Worm (Caenorhabditis elegans): Measurements from ENCODE around the gene K02E2.6.

K02E2.6 gene

DNA sequence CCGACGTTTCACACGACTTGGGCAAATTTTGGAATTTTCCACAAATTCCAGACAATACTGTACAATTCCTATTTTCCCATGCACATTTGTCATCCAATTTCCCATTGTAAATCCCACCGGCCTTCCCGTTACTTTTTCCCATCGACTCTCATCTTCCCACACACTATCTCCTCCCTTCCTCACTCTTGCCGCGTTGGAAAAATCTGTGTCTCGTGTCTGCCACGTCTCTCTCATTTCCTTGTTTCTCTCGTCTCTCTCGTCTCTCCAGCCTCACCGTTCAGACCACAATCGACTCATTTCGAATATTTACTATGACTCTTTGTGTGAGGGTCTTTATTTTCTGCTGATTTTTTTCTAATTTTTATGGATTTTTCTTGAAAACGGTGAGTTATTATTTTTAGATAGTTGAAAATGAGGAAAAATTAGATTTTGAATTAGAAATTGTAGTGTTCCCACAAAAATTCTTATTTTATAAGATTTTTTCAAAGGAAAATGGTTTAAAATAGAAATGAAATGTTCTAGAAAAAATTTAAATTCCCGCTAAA lies 2.8 kb downstream of the K02E2.6 start, which contains the start of gene K02E2.11 (continued):
- peak; percentile 38 for TF ChIP-seq xbp-1 (tag; optimal IDR thresholded peaks at IDR 0.05)
- no peak for TF ChIP-seq lin-13 (GFP tag; optimal IDR thresholded peaks at IDR 0.05)
- TF ChIP-seq ceh-82 (tag; optimal IDR thresholded peaks at IDR 0.05): peak in 2 of 3 experiments; percentile 51 to 52
- TF ChIP-seq ztf-4 (tag; optimal IDR thresholded peaks at IDR 0.05): no peak
- TF ChIP-seq ceh-88 (GFP tag; IDR thresholded peaks at IDR 0.05): no peak

DNA sequence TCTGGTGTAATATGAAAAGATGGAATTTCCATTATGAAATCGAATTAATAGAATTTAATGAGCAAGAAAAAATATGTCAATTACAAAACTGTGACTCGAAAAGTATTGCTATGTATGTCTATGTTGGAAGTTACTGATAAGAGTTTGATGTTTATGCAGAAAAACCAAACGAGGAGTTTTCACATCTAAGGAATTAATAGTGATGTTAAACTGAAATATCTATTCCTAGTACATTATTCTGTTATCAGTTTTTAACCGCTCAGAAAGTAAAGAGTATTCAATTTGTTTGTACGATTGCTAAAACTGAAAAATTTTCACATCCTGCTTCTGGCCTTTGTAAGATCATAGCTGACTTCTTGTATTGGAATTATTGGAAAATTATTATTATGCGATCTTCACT lies 6.6 kb downstream of the K02E2.6 start, which contains the start of gene K02E2.7:
Gene K02E2.7, minus strand, starts transcription at position 101 of the 400 bp plus-strand sequence.
- TF ChIP-seq C34B4.2 (tag; optimal IDR thresholded peaks at IDR 0.05): no peak
- no peak for TF ChIP-seq dsc-1 (tag; optimal IDR thresholded peaks at IDR 0.05)
- TF ChIP-seq nhr-237 (tag; optimal IDR thresholded peaks at IDR 0.05): no peak
- no peak for TF ChIP-seq swsn-7 (tag; optimal IDR thresholded peaks at IDR 0.05)
- TF ChIP-seq ceh-8 (GFP tag; optimal IDR thresholded peaks at IDR 0.05): no peak
- TF ChIP-seq ceh-63 (GFP tag; optimal IDR thresholded peaks at IDR 0.05): no peak
- no peak for TF ChIP-seq mdl-1 (tag; optimal IDR thresholded peaks at IDR 0.05)
- no peak for TF ChIP-seq lir-3 (tag; optimal IDR thresholded peaks at IDR 0.05; ENCODE audit: poor library complexity)
- no peak for TF ChIP-seq isw-1 (GFP tag; IDR thresholded peaks at IDR 0.05)
- no peak for TF ChIP-seq hpl-2 (GFP tag; optimal IDR thresholded peaks at IDR 0.05)

DNA sequence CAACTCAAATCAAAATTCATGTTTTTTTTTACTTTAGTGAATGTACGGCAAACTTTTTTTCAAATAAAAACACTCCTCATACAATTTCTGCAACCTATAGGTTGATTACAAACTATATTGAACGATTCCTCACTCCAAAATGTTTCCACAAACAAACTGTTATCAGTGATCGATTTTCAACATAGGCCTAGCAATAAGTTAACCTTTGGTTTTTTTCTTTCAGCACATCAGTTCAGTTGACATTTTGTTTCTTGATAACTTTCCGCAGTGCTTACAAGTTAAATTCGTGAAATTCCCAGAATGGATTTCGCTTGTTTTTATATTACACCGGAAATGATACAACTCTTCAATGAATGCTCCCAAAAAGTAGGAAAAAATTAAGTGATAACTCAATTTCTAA lies 7.1 kb downstream of the K02E2.6 start, which contains the start of gene F53H2.1:
Gene F53H2.1, plus strand, starts transcription at position 301 of the 400 bp plus-strand sequence.
- peak; percentile 50 for TF ChIP-seq nhr-85 (tag)
- no peak for TF ChIP-seq xbp-1 (tag; optimal IDR thresholded peaks at IDR 0.05)

DNA sequence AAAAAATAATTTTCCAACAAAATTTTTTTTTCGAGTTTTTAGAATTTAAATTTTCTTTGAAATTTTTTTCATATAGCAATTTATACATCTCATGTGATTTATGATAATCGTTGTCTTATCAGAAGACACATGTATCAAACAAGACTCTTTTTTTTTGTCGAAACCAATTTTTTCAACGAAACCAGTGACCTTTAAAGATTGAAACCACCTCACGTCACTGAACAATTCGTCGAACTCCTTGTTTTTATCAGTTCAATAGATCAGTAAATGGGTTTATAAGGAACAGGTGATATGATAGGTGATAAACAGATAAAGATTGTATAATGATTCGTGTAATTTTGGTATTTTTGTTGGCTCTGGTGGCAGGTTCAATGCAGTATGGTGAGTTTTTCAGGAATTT lies 13.4 kb downstream of the K02E2.6 start, which contains the start of gene cnc-7:
Gene cnc-7, plus strand, starts transcription at position 301 of the 400 bp plus-strand sequence.
- TF ChIP-seq swsn-7 (tag; optimal IDR thresholded peaks at IDR 0.05): no peak

DNA sequence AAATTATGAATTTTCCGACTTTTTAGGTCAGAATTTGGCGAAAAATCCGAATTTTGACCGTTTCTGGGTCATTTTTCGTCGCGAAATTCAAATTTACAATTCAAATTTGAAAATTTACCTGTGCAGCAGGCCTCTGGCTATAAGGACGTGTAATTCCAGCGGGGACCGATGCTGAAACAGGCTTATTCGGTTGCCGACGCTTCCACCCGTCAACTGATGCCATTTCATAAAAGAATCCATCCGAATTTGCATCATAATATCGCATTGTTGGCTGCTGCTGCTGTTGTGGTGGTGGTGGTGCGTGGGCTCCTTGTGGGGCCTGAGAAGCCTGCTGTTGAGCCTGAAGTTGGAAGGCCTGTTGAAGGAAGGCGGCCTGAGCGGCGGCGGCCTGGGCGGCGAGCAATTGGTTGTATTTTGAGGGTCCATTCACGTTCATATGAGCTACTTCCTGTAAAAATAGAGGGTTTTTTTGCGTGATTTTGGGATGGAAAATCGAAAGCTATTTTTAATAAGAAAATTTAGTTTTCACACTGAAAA lies 19.2 kb downstream of the K02E2.6 start:
- no peak for TF ChIP-seq nhr-11 (tag; optimal IDR thresholded peaks at IDR 0.05)
- TF ChIP-seq mep-1 (tag; optimal IDR thresholded peaks at IDR 0.05): no peak
- no peak for TF ChIP-seq ceh-8 (GFP tag; optimal IDR thresholded peaks at IDR 0.05)
- no peak for TF ChIP-seq sox-4 (tag; optimal IDR thresholded peaks at IDR 0.05)
- no peak for TF ChIP-seq alr-1 (tag; optimal IDR thresholded peaks at IDR 0.05; ENCODE audit: borderline replicate concordance)
- TF ChIP-seq fos-1 (tag; optimal IDR thresholded peaks at IDR 0.05): no peak
- TF ChIP-seq irx-1 (tag; optimal IDR thresholded peaks at IDR 0.05): no peak
- TF ChIP-seq snu-23 (GFP tag; optimal IDR thresholded peaks at IDR 0.05): no peak
- TF ChIP-seq unc-62 (GFP tag; optimal IDR thresholded peaks at IDR 0.05): no peak
- TF ChIP-seq F16B12.6 (tag; optimal IDR thresholded peaks at IDR 0.05): no peak
- TF ChIP-seq lin-13 (GFP tag; optimal IDR thresholded peaks at IDR 0.05): no peak

DNA sequence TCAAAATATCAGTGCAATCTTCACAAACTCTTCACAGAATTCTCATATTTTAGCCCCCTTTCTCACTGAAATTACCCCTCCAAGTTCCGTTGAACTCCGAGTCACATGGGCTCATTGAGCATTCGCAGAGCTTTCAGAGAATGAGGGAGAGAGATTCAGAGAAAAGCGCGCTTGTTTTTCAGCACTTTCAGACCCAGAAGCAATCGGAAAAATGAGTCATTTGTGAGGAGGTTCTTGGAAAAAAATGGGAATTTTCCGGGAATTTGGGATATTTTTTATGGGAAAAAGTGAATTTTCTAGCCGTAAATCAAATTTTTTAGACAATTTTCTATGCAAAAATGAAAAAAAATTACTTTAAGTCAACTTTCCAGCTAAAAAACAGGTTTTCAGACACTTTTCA lies 22.5 kb downstream of the K02E2.6 start:
- TF ChIP-seq nhr-76 (tag; optimal IDR thresholded peaks at IDR 0.05) (no peak), ceh-88 (GFP tag; IDR thresholded peaks at IDR 0.05) (no peak), rnt-1 (tag; optimal IDR thresholded peaks at IDR 0.05) (no peak), hlh-17 (GFP tag; optimal IDR thresholded peaks at IDR 0.05; ENCODE audit: borderline replicate concordance) (no peak), snu-23 (GFP tag; optimal IDR thresholded peaks at IDR 0.05) (no peak), tbx-2 (tag; optimal IDR thresholded peaks at IDR 0.05) (no peak), unc-86 (tag; optimal IDR thresholded peaks at IDR 0.05) (peak; percentile 22), nhr-77 (tag; optimal IDR thresholded peaks at IDR 0.05) (no peak), sox-4 (tag; optimal IDR thresholded peaks at IDR 0.05) (peak; percentile 53), ceh-8 (GFP tag; optimal IDR thresholded peaks at IDR 0.05) (no peak), elt-3 (tag; optimal IDR thresholded peaks at IDR 0.05) (no peak), lir-3 (tag; optimal IDR thresholded peaks at IDR 0.05; ENCODE audit: poor library complexity) (no peak), unc-130 (tag; optimal IDR thresholded peaks at IDR 0.05) (no peak), ceh-90 (tag; optimal IDR thresholded peaks at IDR 0.05) (no peak), nhr-28 (tag; optimal IDR thresholded peaks at IDR 0.05) (no peak), mep-1 (tag; optimal IDR thresholded peaks at IDR 0.05) (no peak), zag-1 (tag; optimal IDR thresholded peaks at IDR 0.05) (no peak), nhr-19 (GFP tag; conservative IDR thresholded peaks at IDR 0.05) (no peak), nhr-90 (tag; optimal IDR thresholded peaks at IDR 0.05; ENCODE audit: poor library complexity) (no peak), elt-2 (tag; optimal IDR thresholded peaks at IDR 0.05) (no peak), sup-37 (GFP tag; optimal IDR thresholded peaks at IDR 0.05) (no peak), lin-15B (tag; optimal IDR thresholded peaks at IDR 0.05) (no peak), C04F5.9 (tag; optimal IDR thresholded peaks at IDR 0.05) (no peak)

All from whole organism, L1 larva.